Worm (Caenorhabditis elegans): ENCODE measurements around the gene F26F2.5.

DNA sequence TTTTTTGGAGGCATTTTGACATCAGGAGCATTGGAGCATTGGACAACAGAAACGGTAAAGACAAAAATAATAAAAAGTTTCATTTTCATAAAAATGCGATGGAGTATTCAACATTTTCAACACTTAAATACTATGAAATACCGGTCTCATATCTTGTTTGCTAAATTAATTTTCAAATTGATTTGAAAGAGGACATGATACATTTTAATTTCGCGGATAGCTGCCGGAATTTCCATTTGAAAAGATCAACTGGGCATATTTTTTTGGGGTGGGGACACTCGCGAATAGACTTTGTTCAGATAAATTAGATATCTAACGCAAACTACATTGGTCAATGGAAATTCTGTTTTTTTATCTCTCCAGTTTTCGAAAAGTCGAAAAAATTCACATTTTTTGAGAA is 21.3 kb downstream of the F26F2.5 start, which contains the start of gene F26F2.10:
- no peak for TF ChIP-seq T22C8.4 (GFP tag; IDR thresholded peaks at IDR 0.05)
- TF ChIP-seq tab-1 (GFP tag; IDR thresholded peaks at IDR 0.05) = no peak
- no peak for TF ChIP-seq ztf-29 (GFP tag; IDR thresholded peaks at IDR 0.05)
- TF ChIP-seq klf-2 (GFP tag; conservative IDR thresholded peaks at IDR 0.05) = no peak
- no peak for TF ChIP-seq flt-1 (GFP tag; IDR thresholded peaks at IDR 0.05)

Measured in whole organism, midembryonic.